Worm (Caenorhabditis elegans): ENCODE results near the gene nemt-1.

- TF ChIP-seq egl-27 (tag; optimal IDR thresholded peaks at IDR 0.05), result no peak
- TF ChIP-seq ets-5 (GFP tag; IDR thresholded peaks at IDR 0.05), result no peak
- no peak for TF ChIP-seq sptf-1 (tag; optimal IDR thresholded peaks at IDR 0.05)
- TF ChIP-seq blmp-1 (tag; optimal IDR thresholded peaks at IDR 0.05), result no peak
- no peak for TF ChIP-seq vab-15 (tag; optimal IDR thresholded peaks at IDR 0.05)
- TF ChIP-seq nhr-20 (tag; optimal IDR thresholded peaks at IDR 0.05), result no peak
- TF ChIP-seq alr-1 (tag; optimal IDR thresholded peaks at IDR 0.05; ENCODE audit: borderline replicate concordance), result no peak
- TF ChIP-seq aly-2 (tag; optimal IDR thresholded peaks at IDR 0.05), result no peak
- TF ChIP-seq unc-86 (tag; optimal IDR thresholded peaks at IDR 0.05), result no peak
- TF ChIP-seq ama-1 (optimal IDR thresholded peaks at IDR 0.05), result no peak
- TF ChIP-seq ceh-8 (GFP tag; optimal IDR thresholded peaks at IDR 0.05), result no peak
- no peak for TF ChIP-seq unc-62 (GFP tag; optimal IDR thresholded peaks at IDR 0.05)
- no peak for TF ChIP-seq nhr-237 (tag; optimal IDR thresholded peaks at IDR 0.05)
These were observed 34.5 kb upstream of the nemt-1 start for ce11 chrIV:9353728-9354127.
